Worm (Caenorhabditis elegans) whole organism, young adult: ENCODE data around the gene nstp-7.

Experiments
- F49E8.2 ChIP-seq: sonication (generic microtip); optimal IDR thresholded peaks from 3 replicates; lab custom pipeline; 2017; ENCODE audit warnings: missing genetic modification characterization, mild to moderate bottlenecking, missing compliant biosample characterization, antibody characterized with exemption, moderate library complexity; ENCODE audit not compliant: insufficient read depth
- ama-1 ChIP-seq, 3 experiments: fragments of 150-350 bp in 1 of 3; sonication (generic microtip) in 2 of 3; optimal IDR thresholded peaks; 2 replicates each; lab custom pipeline; 2014 to 2018; ENCODE audit warnings: missing biosample characterization in 2 of 3, missing genetic modification characterization in 2 of 3, missing genetic modification reagents in 2 of 3
- aptf-3 ChIP-seq: fragments of 200-800 bp; sonication (Bioruptor generic); IDR thresholded peaks from 2 replicates; pipeline ENCODE4 v1.3.6; 2022; ENCODE audit warnings: missing genetic modification characterization, missing compliant biosample characterization
- dpff-1 ChIP-seq: sonication (generic microtip); optimal IDR thresholded peaks from 2 replicates; lab custom pipeline; 2017; ENCODE audit warnings: mild to moderate bottlenecking, missing genetic modification characterization, missing compliant biosample characterization
- fkh-3 ChIP-seq: sonication (generic microtip); optimal IDR thresholded peaks from 2 replicates; lab custom pipeline; 2016; ENCODE audit warnings: mild to moderate bottlenecking, missing genetic modification characterization, missing compliant biosample characterization
- him-1 ChIP-seq: sonication (generic microtip); optimal IDR thresholded peaks from 2 replicates; lab custom pipeline; 2016; ENCODE audit warnings: missing genotype, missing genetic modification reagents, missing genetic modification characterization, missing compliant biosample characterization

- TF ChIP-seq ama-1 (optimal IDR thresholded peaks at IDR 0.05; lab: Kevin White, UChicago) (no peak), ama-1 (GFP tag; optimal IDR thresholded peaks at IDR 0.05; lab: Kevin White, UChicago) (no peak), aptf-3 (GFP tag; lab: Robert Waterston, UW) (no peak), fkh-3 (tag; lab: Kevin White, UChicago) (no peak), dpff-1 (no peak), him-1 (tag; lab: Kevin White, UChicago) (no peak), F49E8.2 (tag; lab: Kevin White, UChicago) (no peak)
Observed at ce11 chrV:592959-593358, 11.2 kb downstream of the nstp-7 start, which contains the start of gene ZK488.5.
